Worm (Caenorhabditis elegans) whole organism, L3 larva: ENCODE results near the gene pmk-2.
"Not testable (repeated sequence)": the region's sequence is repeated elsewhere in the genome, so short reads cannot be mapped to it uniquely, and the experiment has no call there.

Experiments
- R02D3.7 ChIP-seq: fragments of 150-350 bp; optimal IDR thresholded peaks from 2 replicates; lab custom pipeline; 2014; ENCODE audit warnings: missing biosample characterization, missing genetic modification characterization
- ZK546.5 ChIP-seq: sonication (generic microtip); optimal IDR thresholded peaks from 2 replicates; lab custom pipeline; 2017; ENCODE audit warnings: missing biosample characterization, missing genetic modification characterization
- aly-2 ChIP-seq: fragments of 150-350 bp; optimal IDR thresholded peaks from 2 replicates; lab custom pipeline; 2014; ENCODE audit warnings: missing biosample characterization, missing genetic modification characterization
- ama-1 ChIP-seq: fragments of 150-350 bp; optimal IDR thresholded peaks from 2 replicates; lab custom pipeline; 2018
- ceh-28 ChIP-seq: fragments of 150-350 bp; optimal IDR thresholded peaks from 2 replicates; lab custom pipeline; 2014; ENCODE audit warnings: missing biosample characterization, missing genetic modification reagents, missing genetic modification characterization
- ceh-82 ChIP-seq: fragments of 150-350 bp; optimal IDR thresholded peaks from 2 replicates; lab custom pipeline; 2014; ENCODE audit warnings: missing biosample characterization, missing genetic modification characterization
- daf-12 ChIP-seq: fragments of 150-350 bp; optimal IDR thresholded peaks from 2 replicates; lab custom pipeline; 2014; ENCODE audit warnings: missing biosample characterization, missing genetic modification reagents, missing genetic modification characterization
- egl-27 ChIP-seq: sonication (generic microtip); optimal IDR thresholded peaks from 4 replicates; lab custom pipeline; 2017; ENCODE audit warnings: missing biosample characterization, missing genetic modification reagents, missing genetic modification characterization
- egl-5 ChIP-seq: fragments of 150-350 bp; optimal IDR thresholded peaks from 2 replicates; lab custom pipeline; 2017; ENCODE audit warnings: missing biosample characterization, missing genetic modification reagents, missing genetic modification characterization, inconsistent platforms
- elt-1 ChIP-seq: fragments of 150-350 bp; optimal IDR thresholded peaks from 2 replicates; lab custom pipeline; 2014; ENCODE audit warnings: missing biosample characterization, missing genetic modification characterization
- elt-2 ChIP-seq: sonication (generic microtip); optimal IDR thresholded peaks from 2 replicates; lab custom pipeline; 2016; ENCODE audit warnings: missing genetic modification reagents, mild to moderate bottlenecking, missing genetic modification characterization, missing compliant biosample characterization
- elt-3 ChIP-seq, 3 experiments: fragments of 150-350 bp in 1 of 3; sonication (generic microtip) in 2 of 3; optimal IDR thresholded peaks; 2 replicates in 2 of 3; 4 replicates in 1 of 3; lab custom pipeline; 2014 to 2017; ENCODE audit warnings: missing biosample characterization in 3 of 3, missing genetic modification characterization in 3 of 3
- fkh-10 ChIP-seq: sonication (generic microtip); optimal IDR thresholded peaks from 2 replicates; lab custom pipeline; 2017; ENCODE audit warnings: missing biosample characterization, missing genetic modification reagents, missing genetic modification characterization
- fkh-2 ChIP-seq: fragments of 150-350 bp; optimal IDR thresholded peaks from 2 replicates; lab custom pipeline; 2014; ENCODE audit warnings: missing biosample characterization, missing genetic modification reagents, missing genetic modification characterization
- fos-1 ChIP-seq: fragments of 150-350 bp; optimal IDR thresholded peaks from 2 replicates; lab custom pipeline; 2014; ENCODE audit warnings: missing biosample characterization, missing genetic modification characterization
- hmg-11 ChIP-seq: sonication (generic microtip); optimal IDR thresholded peaks from 2 replicates; lab custom pipeline; 2016; ENCODE audit warnings: missing genetic modification characterization, missing compliant biosample characterization
- lin-15B ChIP-seq: fragments of 150-350 bp; optimal IDR thresholded peaks from 2 replicates; lab custom pipeline; 2014; ENCODE audit warnings: missing biosample characterization, missing genetic modification characterization
- lsy-12 ChIP-seq: sonication (generic microtip); optimal IDR thresholded peaks from 2 replicates; lab custom pipeline; 2016; ENCODE audit warnings: mild to moderate bottlenecking, missing genetic modification characterization, missing compliant biosample characterization
- mdl-1 ChIP-seq: fragments of 150-350 bp; optimal IDR thresholded peaks from 2 replicates; lab custom pipeline; 2014; ENCODE audit warnings: missing biosample characterization, missing genetic modification characterization
- mml-1 ChIP-seq: fragments of 150-350 bp; sonication (generic microtip); optimal IDR thresholded peaks from 3 replicates; lab custom pipeline; 2014; ENCODE audit warnings: missing biosample characterization, missing genetic modification characterization
- nfya-1 ChIP-seq: sonication (generic microtip); optimal IDR thresholded peaks from 2 replicates; lab custom pipeline; 2017; ENCODE audit warnings: missing genetic modification characterization, mild to moderate bottlenecking, missing compliant biosample characterization, antibody characterized with exemption, moderate library complexity; ENCODE audit not compliant: insufficient read depth
- nhr-23 ChIP-seq: fragments of 150-350 bp; optimal IDR thresholded peaks from 2 replicates; lab custom pipeline; 2014; ENCODE audit warnings: missing biosample characterization, missing genetic modification reagents, missing genetic modification characterization
- nhr-25 ChIP-seq: sonication (generic microtip); optimal IDR thresholded peaks from 2 replicates; lab custom pipeline; 2017; ENCODE audit warnings: missing biosample characterization, missing genetic modification characterization
- nhr-28 ChIP-seq: fragments of 150-350 bp; optimal IDR thresholded peaks from 2 replicates; lab custom pipeline; 2014; ENCODE audit warnings: missing biosample characterization, missing genetic modification characterization
- nhr-43 ChIP-seq: sonication (generic microtip); optimal IDR thresholded peaks from 2 replicates; lab custom pipeline; 2016; ENCODE audit warnings: mild to moderate bottlenecking, missing genetic modification characterization, missing compliant biosample characterization; ENCODE audit not compliant: poor library complexity, severe bottlenecking
- nhr-76 ChIP-seq: fragments of 150-350 bp; sonication (generic microtip); optimal IDR thresholded peaks from 5 replicates; lab custom pipeline; 2014; ENCODE audit warnings: missing biosample characterization, missing genetic modification characterization
- nhr-77 ChIP-seq: fragments of 150-350 bp; optimal IDR thresholded peaks from 2 replicates; lab custom pipeline; 2014; ENCODE audit warnings: missing biosample characterization, missing genetic modification characterization
- pha-4 ChIP-seq: fragments of 150-350 bp; optimal IDR thresholded peaks from 2 replicates; lab custom pipeline; 2014; ENCODE audit warnings: missing biosample characterization, missing genetic modification reagents, missing genetic modification characterization
- sea-2 ChIP-seq: fragments of 150-350 bp; sonication (generic microtip); optimal IDR thresholded peaks from 4 replicates; lab custom pipeline; 2014; ENCODE audit warnings: missing biosample characterization, missing genetic modification reagents, missing genetic modification characterization
- skn-1 ChIP-seq: fragments of 150-350 bp; optimal IDR thresholded peaks from 2 replicates; lab custom pipeline; 2014; ENCODE audit warnings: missing biosample characterization, missing genetic modification characterization
- snpc-4 ChIP-seq: fragments of 150-350 bp; optimal IDR thresholded peaks from 2 replicates; lab custom pipeline; 2014; ENCODE audit warnings: missing biosample characterization, missing genetic modification characterization
- tbx-2 ChIP-seq: sonication (generic microtip); optimal IDR thresholded peaks from 2 replicates; lab custom pipeline; 2016; ENCODE audit warnings: mild to moderate bottlenecking, missing genetic modification characterization, missing compliant biosample characterization
- unc-39 ChIP-seq: sonication (generic microtip); optimal IDR thresholded peaks from 4 replicates; lab custom pipeline; 2017; ENCODE audit warnings: missing biosample characterization, missing genetic modification characterization
- unc-62 ChIP-seq: fragments of 150-350 bp; sonication (generic microtip); optimal IDR thresholded peaks from 4 replicates; lab custom pipeline; 2014; ENCODE audit warnings: missing biosample characterization, missing genetic modification reagents, missing genetic modification characterization

pmk-2 gene

DNA sequence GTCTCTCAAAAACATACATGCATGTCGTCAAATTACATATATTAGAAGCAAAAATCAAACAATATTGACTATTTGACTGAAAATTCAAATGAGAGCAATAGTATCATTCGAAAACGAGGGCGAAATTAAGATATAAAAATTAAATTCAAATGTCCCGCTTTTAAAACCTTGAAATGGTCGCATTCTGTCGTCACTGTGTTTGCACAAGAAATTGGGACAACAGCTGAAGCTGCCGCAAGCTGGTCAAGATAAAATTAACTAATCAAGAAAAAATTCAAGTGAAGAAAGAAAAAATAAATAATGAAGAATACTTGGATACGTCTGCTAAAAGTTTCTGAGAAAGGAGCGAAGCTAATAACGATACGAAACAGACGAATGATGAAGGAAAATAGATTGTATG lies 30.7 kb upstream of the pmk-2 start:
- TF ChIP-seq pha-4: peak; percentile 48
- TF ChIP-seq nhr-25 (tag; lab: Kevin White, UChicago): no peak
- TF ChIP-seq, all 47 proteins: peak for 1

DNA sequence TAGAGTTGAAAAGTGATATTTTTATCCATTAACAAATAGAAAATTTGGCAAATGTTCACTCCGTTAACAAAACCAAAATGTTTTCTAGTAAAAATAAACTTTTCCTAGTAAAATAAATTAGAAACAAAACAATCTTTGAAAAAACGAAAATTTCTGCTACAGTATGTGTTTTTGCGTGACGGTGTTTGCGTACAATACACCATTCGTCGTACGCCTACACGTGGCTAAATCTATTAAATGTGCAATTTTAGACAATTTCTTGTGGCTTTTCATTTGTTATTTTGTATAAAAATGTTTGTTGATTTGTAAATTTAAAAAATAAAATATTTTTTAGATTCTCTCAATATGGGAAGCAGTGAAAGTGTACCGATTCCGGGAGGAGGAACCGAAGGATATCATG lies 30.1 kb upstream of the pmk-2 start, which contains the start of gene Y42H9AR.1:
Gene Y42H9AR.1 (plus strand): TSS at position 233 of the 400 bp plus-strand sequence.
- TF ChIP-seq elt-3 (tag; optimal IDR thresholded peaks at IDR 0.05; lab: Kevin White, UChicago): no peak
- no peak for TF ChIP-seq sea-2 (GFP tag; lab: Kevin White, UChicago)
- TF ChIP-seq R02D3.7: no peak
- TF ChIP-seq daf-12: no peak
- TF ChIP-seq hmg-11 (tag; lab: Kevin White, UChicago): peak; percentile 48
- no peak for TF ChIP-seq tbx-2 (tag; lab: Kevin White, UChicago)
- no peak for TF ChIP-seq unc-62 (GFP tag; lab: Kevin White, UChicago)
- TF ChIP-seq ama-1 (lab: Kevin White, UChicago): no peak
- peak; percentile 23 for TF ChIP-seq nfya-1
- no peak for TF ChIP-seq aly-2 (tag; lab: Kevin White, UChicago)
- TF ChIP-seq fkh-10 (GFP tag; lab: Kevin White, UChicago): no peak
- TF ChIP-seq mdl-1 (tag; lab: Kevin White, UChicago): no peak
- TF ChIP-seq nhr-28 (tag; lab: Kevin White, UChicago): no peak
- peak; percentile 0 for TF ChIP-seq nhr-25 (tag; lab: Kevin White, UChicago)
- TF ChIP-seq mml-1: no peak
- no peak for TF ChIP-seq fos-1 (tag; lab: Kevin White, UChicago)
- TF ChIP-seq, all 47 proteins: peak for 3

DNA sequence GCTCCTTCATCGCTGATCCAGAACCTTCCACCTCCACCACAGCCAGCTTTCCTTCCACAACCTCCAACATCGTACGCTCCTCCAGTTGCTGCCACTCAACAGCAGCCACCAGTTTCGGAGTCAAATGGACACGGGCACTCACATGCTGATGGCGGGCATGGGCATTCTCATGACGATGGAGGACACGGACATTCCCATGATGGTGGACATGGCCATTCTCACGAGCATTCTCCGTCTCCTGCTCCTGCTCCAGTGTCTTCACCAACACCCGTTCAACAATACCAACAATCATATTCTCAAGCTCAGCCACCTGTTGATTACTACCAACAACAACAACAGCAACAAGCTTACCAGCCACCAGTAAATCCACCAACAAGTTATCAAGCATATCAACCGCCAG lies 28.8 kb upstream of the pmk-2 start:
- TF ChIP-seq elt-2 (tag; lab: Kevin White, UChicago) (no peak), fkh-10 (GFP tag; lab: Kevin White, UChicago) (no peak)

DNA sequence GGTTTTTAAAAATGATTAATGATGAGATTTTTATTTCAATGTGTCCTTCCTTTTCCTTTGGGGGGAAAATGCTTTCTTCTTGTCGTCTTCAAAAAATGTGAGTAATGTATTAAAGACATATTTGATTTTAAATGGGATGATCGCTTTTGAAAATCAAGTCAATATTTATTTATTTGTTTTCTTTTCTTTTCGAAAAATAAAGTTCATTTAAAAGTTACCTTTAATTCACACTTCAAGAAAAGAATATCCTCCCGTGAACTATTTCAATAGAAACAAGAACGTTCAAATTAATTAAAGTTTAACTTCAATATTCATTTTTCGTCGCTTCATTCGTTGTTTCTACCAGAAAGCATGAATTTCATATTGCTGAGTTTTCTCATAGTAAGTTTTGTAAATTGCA lies 27.8 kb upstream of the pmk-2 start, which contains the start of gene irld-8:
Gene irld-8 (plus strand): TSS at position 301 of the 400 bp plus-strand sequence.
- TF ChIP-seq nhr-23 (tag; lab: Kevin White, UChicago) (no peak), lin-15B (no peak), ceh-28 (tag; lab: Kevin White, UChicago) (no peak), egl-5 (no peak), nfya-1 (no peak), ceh-82 (no peak), nhr-76 (tag; lab: Kevin White, UChicago) (no peak), unc-39 (no peak), nhr-43 (no peak), lsy-12 (tag; lab: Kevin White, UChicago) (no peak), nhr-25 (tag; lab: Kevin White, UChicago) (no peak), tbx-2 (tag; lab: Kevin White, UChicago) (no peak), pha-4 (no peak)

DNA sequence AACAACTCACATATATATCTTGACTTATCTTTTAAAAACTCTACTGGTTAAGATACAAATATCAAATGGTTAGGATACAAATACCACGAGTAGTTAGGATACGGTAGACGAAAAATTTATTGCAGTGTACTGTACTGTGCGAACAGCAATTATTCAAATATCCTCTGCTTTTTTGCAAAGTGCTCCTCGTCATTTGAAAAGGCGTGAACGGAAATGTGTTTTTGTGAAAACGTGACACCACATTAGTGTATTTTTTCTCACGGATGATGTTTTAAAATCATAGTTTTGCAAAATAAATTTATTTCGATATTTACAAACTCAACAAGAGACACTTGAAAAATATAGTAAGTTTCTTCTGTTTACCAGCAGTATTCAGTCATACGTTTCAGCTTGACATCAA lies 24.5 kb upstream of the pmk-2 start, which contains the start of gene F42G8.8:
Gene F42G8.8 (plus strand): TSS at position 301 of the 400 bp plus-strand sequence.
- no peak for TF ChIP-seq skn-1 (tag; lab: Kevin White, UChicago)
- TF ChIP-seq fkh-2 (tag; lab: Kevin White, UChicago): no peak
- no peak for TF ChIP-seq egl-27
- TF ChIP-seq nhr-77 (tag; lab: Kevin White, UChicago): no peak
- TF ChIP-seq elt-1 (tag; lab: Kevin White, UChicago): no peak
- no peak for TF ChIP-seq snpc-4 (tag; lab: Kevin White, UChicago)
- no peak for TF ChIP-seq ZK546.5 (tag; lab: Kevin White, UChicago)
- no peak for TF ChIP-seq lin-15B
- TF ChIP-seq, all 47 proteins: peak for 0

DNA sequence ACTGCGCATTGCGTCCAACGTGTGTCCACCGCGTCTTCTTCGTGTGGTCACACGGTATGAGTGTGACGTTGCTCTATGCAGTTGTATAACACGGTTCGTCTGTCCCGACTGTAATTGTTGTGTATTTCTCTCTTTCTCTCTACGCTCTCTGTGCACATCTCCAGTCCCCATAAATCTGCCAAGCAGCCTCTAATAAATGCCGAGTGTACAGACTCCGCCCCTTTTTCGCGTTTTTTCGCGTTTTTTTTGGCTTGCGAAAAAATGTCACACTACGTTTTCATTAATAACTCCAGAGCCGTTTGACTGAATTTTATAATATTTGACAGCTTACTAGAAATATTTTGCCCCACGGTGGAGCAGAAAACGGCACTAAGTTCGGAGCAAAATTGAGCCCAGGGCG lies 21.0 kb upstream of the pmk-2 start, which contains the start of gene erp-44.3:
Gene erp-44.3 (plus strand): TSS at position 301 of the 400 bp plus-strand sequence.
- not testable (repeated sequence) for TF ChIP-seq fkh-10 (GFP tag; lab: Kevin White, UChicago); daf-12; sea-2 (GFP tag; lab: Kevin White, UChicago)
- TF ChIP-seq, all 47 proteins: peak for 0; not testable (repeated sequence) for 47
